Fruit fly (Drosophila melanogaster) whole organism, embryonic: Measurements from ENCODE around the gene CG16710.
A peak's percentile ranks its signal among the peaks of the same experiment; 100 is the strongest.

ENCODE experiments used
- Adf1 ChIP-seq: fragments of 200-800 bp; sonication (Bioruptor generic); IDR thresholded peaks from 2 replicates; pipeline ENCODE4 v1.3.6; 2022; ENCODE audit warnings: missing biosample characterization, missing genetic modification characterization
- Antp ChIP-seq: fragments of 200-800 bp; sonication (Bioruptor generic); optimal IDR thresholded peaks from 3 replicates; lab custom pipeline; 2016; ENCODE audit warnings: missing biosample characterization, missing genetic modification characterization
- Awh ChIP-seq: fragments of 200-800 bp; sonication (Bioruptor generic); IDR thresholded peaks from 2 replicates; pipeline ENCODE4, ENCODE4 v1.3.6; 2022; ENCODE audit warnings: missing biosample characterization, missing genetic modification characterization
- C15 ChIP-seq: fragments of 200-800 bp; sonication (Bioruptor generic); IDR thresholded peaks from 3 replicates; pipeline ENCODE4 v1.3.6; 2022; ENCODE audit warnings: missing biosample characterization, missing genetic modification characterization
- CG10654 ChIP-seq: fragments of 200-800 bp; sonication (Bioruptor generic); optimal IDR thresholded peaks from 2 replicates; lab custom pipeline; 2016; ENCODE audit warnings: missing biosample characterization, missing genetic modification characterization
- CG12071 ChIP-seq: fragments of 200-800 bp; sonication (Bioruptor generic); optimal IDR thresholded peaks from 3 replicates; lab custom pipeline; 2018; ENCODE audit warnings: missing biosample characterization, mild to moderate bottlenecking, missing genetic modification characterization
- CG12104 ChIP-seq: fragments of 200-800 bp; sonication (Bioruptor generic); optimal IDR thresholded peaks from 3 replicates; lab custom pipeline; 2016; ENCODE audit warnings: missing biosample characterization, missing genetic modification characterization
- CG14965 ChIP-seq: fragments of 200-800 bp; sonication (Bioruptor generic); optimal IDR thresholded peaks from 2 replicates; lab custom pipeline; 2016; ENCODE audit warnings: missing biosample characterization, missing genetic modification characterization, borderline replicate concordance
- CG15011 ChIP-seq: fragments of 200-800 bp; sonication (Bioruptor generic); optimal IDR thresholded peaks from 3 replicates; lab custom pipeline; 2018; ENCODE audit warnings: missing biosample characterization, mild to moderate bottlenecking, missing genetic modification characterization
- CG1647 ChIP-seq: fragments of 200-800 bp; sonication (Bioruptor generic); optimal IDR thresholded peaks from 3 replicates; lab custom pipeline; 2016; ENCODE audit warnings: missing biosample characterization, missing genetic modification characterization
- CG16815 ChIP-seq: fragments of 200-800 bp; sonication (Bioruptor generic); optimal IDR thresholded peaks from 3 replicates; lab custom pipeline; 2017; ENCODE audit warnings: missing biosample characterization, mild to moderate bottlenecking, missing genetic modification characterization
- CG17802 ChIP-seq: fragments of 200-800 bp; sonication (Bioruptor generic); optimal IDR thresholded peaks from 2 replicates; lab custom pipeline; 2018; ENCODE audit warnings: missing biosample characterization, mild to moderate bottlenecking, missing genetic modification characterization, moderate library complexity
- CG2116 ChIP-seq: fragments of 200-800 bp; sonication (Bioruptor generic); optimal IDR thresholded peaks from 3 replicates; lab custom pipeline; 2018; ENCODE audit warnings: missing biosample characterization, mild to moderate bottlenecking, missing genetic modification characterization
- CG30403 ChIP-seq: fragments of 200-800 bp; sonication (Bioruptor generic); optimal IDR thresholded peaks from 3 replicates; lab custom pipeline; 2016; ENCODE audit warnings: missing biosample characterization, missing genetic modification characterization
- CG31441 ChIP-seq: fragments of 200-800 bp; sonication (Bioruptor generic); IDR thresholded peaks from 2 replicates; pipeline ENCODE4 v1.3.6; 2022; ENCODE audit warnings: missing biosample characterization, missing genetic modification characterization
- CG32772 ChIP-seq: fragments of 200-800 bp; sonication (Bioruptor generic); IDR thresholded peaks from 2 replicates; pipeline ENCODE4 v1.3.6; 2022; ENCODE audit warnings: missing biosample characterization, missing genetic modification characterization
- CG33557 ChIP-seq: fragments of 200-800 bp; sonication (Bioruptor generic); optimal IDR thresholded peaks from 2 replicates; lab custom pipeline; 2019; ENCODE audit warnings: missing biosample characterization, mild to moderate bottlenecking, missing genetic modification characterization, moderate library complexity
- CG3838 ChIP-seq: fragments of 200-800 bp; sonication (Bioruptor generic); optimal IDR thresholded peaks from 3 replicates; lab custom pipeline; 2016; ENCODE audit warnings: missing biosample characterization, missing genetic modification characterization
- CG3847 ChIP-seq: fragments of 200-800 bp; sonication (Bioruptor generic); IDR thresholded peaks from 2 replicates; pipeline ENCODE4 v1.3.6; 2022; ENCODE audit warnings: missing biosample characterization, missing genetic modification characterization
- CG4424 ChIP-seq: fragments of 200-800 bp; sonication (Bioruptor generic); optimal IDR thresholded peaks from 3 replicates; lab custom pipeline; 2016; ENCODE audit warnings: missing biosample characterization, missing genetic modification characterization
- CG4820 ChIP-seq: fragments of 200-800 bp; sonication (Bioruptor generic); optimal IDR thresholded peaks from 3 replicates; lab custom pipeline; 2016; ENCODE audit warnings: missing biosample characterization, missing genetic modification characterization
- CG5180 ChIP-seq: fragments of 200-800 bp; sonication (Bioruptor generic); optimal IDR thresholded peaks from 3 replicates; lab custom pipeline; 2017; ENCODE audit warnings: missing biosample characterization, missing genetic modification characterization, mild to moderate bottlenecking, moderate library complexity, missing genetic modification reagents
- CG6654 ChIP-seq: fragments of 200-800 bp; sonication (Bioruptor generic); optimal IDR thresholded peaks from 2 replicates; lab custom pipeline; 2017; ENCODE audit warnings: missing biosample characterization, mild to moderate bottlenecking, missing genetic modification characterization
- CG7271 ChIP-seq: fragments of 200-800 bp; sonication (Bioruptor generic); optimal IDR thresholded peaks from 2 replicates; lab custom pipeline; 2018; ENCODE audit warnings: missing biosample characterization, mild to moderate bottlenecking, missing genetic modification characterization, moderate library complexity
- CG7928 ChIP-seq: fragments of 200-800 bp; sonication (Bioruptor generic); optimal IDR thresholded peaks from 2 replicates; lab custom pipeline; 2017; ENCODE audit warnings: missing biosample characterization, mild to moderate bottlenecking, missing genetic modification characterization
- Gug ChIP-seq: fragments of 200-800 bp; sonication (Bioruptor generic); IDR thresholded peaks from 4 replicates; pipeline ENCODE4 v1.3.6; 2022; ENCODE audit warnings: missing biosample characterization, missing genetic modification characterization
- Med ChIP-seq: fragments of 200-800 bp; sonication (Bioruptor generic); peaks from one replicate; lab custom pipeline; 2016; ENCODE audit warnings: missing biosample characterization, missing genetic modification characterization, mild to moderate bottlenecking, inconsistent platforms, moderate library complexity
- NK7.1 ChIP-seq: fragments of 200-800 bp; sonication (Bioruptor generic); optimal IDR thresholded peaks from 3 replicates; lab custom pipeline; 2016; ENCODE audit warnings: missing biosample characterization, missing genetic modification characterization
- Rfx ChIP-seq: fragments of 200-800 bp; sonication (Bioruptor generic); IDR thresholded peaks from 2 replicates; pipeline ENCODE4 v1.3.6; 2022; ENCODE audit warnings: missing biosample characterization, missing genetic modification characterization
- Sox100B ChIP-seq: fragments of 200-800 bp; sonication (Bioruptor generic); optimal IDR thresholded peaks from 3 replicates; lab custom pipeline; 2018; ENCODE audit warnings: missing biosample characterization, mild to moderate bottlenecking, missing genetic modification characterization
- Vsx1 ChIP-seq: fragments of 200-800 bp; sonication (Bioruptor generic); optimal IDR thresholded peaks from 2 replicates; lab custom pipeline; 2017; ENCODE audit warnings: missing biosample characterization, mild to moderate bottlenecking, missing genetic modification characterization, missing genetic modification reagents
- amos ChIP-seq: fragments of 200-800 bp; sonication (Bioruptor generic); IDR thresholded peaks from 2 replicates; pipeline ENCODE4 v1.3.6; 2022; ENCODE audit warnings: missing biosample characterization, missing genetic modification characterization; ENCODE audit not compliant: partially characterized antibody
- ato ChIP-seq: fragments of 200-800 bp; sonication (Bioruptor generic); IDR thresholded peaks from 2 replicates; pipeline ENCODE4 v1.3.6; 2022; ENCODE audit warnings: missing biosample characterization, missing genetic modification characterization; ENCODE audit not compliant: partially characterized antibody
- bcd ChIP-seq: fragments of 200-800 bp; sonication (Bioruptor generic); optimal IDR thresholded peaks from 2 replicates; lab custom pipeline; 2017; ENCODE audit warnings: missing biosample characterization, mild to moderate bottlenecking, missing genetic modification characterization
- chif ChIP-seq, 2 experiments: fragments of 200-800 bp; sonication (Bioruptor generic); optimal IDR thresholded peaks; 3 replicates each; lab custom pipeline; 2016; ENCODE audit warnings: missing biosample characterization in 2 of 2, missing genetic modification characterization in 2 of 2
- chn ChIP-seq: fragments of 200-800 bp; sonication (Bioruptor generic); optimal IDR thresholded peaks from 2 replicates; lab custom pipeline; 2016; ENCODE audit warnings: missing biosample characterization, missing genetic modification characterization
- crc ChIP-seq: fragments of 200-800 bp; sonication (Bioruptor generic); optimal IDR thresholded peaks from 2 replicates; lab custom pipeline; 2016; ENCODE audit warnings: missing biosample characterization, missing genetic modification characterization
- da ChIP-seq: fragments of 200-800 bp; sonication (Bioruptor generic); optimal IDR thresholded peaks from 2 replicates; lab custom pipeline; 2016; ENCODE audit warnings: missing biosample characterization, missing genetic modification characterization
- dysf ChIP-seq: fragments of 200-800 bp; sonication (Bioruptor generic); IDR thresholded peaks from 3 replicates; pipeline ENCODE4 v1.3.6; 2022; ENCODE audit warnings: missing biosample characterization, missing genetic modification characterization
- gcm2 ChIP-seq: fragments of 200-800 bp; sonication (Bioruptor generic); optimal IDR thresholded peaks from 2 replicates; lab custom pipeline; 2016; ENCODE audit warnings: missing biosample characterization, missing genetic modification characterization
- h ChIP-seq: fragments of >200 bp; optimal IDR thresholded peaks from 2 replicates; lab custom pipeline; 2017
- her ChIP-seq: fragments of 200-800 bp; sonication (Bioruptor generic); optimal IDR thresholded peaks from 2 replicates; lab custom pipeline; 2016; ENCODE audit warnings: missing biosample characterization, missing genetic modification characterization
- hkb ChIP-seq, 2 experiments: fragments of 200-800 bp in 1 of 2; fragments of >200 bp in 1 of 2; sonication (Bioruptor generic) in 1 of 2; IDR thresholded peaks in 1 of 2; optimal IDR thresholded peaks in 1 of 2; 2 replicates each; pipeline versions ENCODE4 v1.3.6 to Lab custom; 2017 to 2022; ENCODE audit warnings: missing biosample characterization in 1 of 2, missing genetic modification characterization in 1 of 2
- jigr1 ChIP-seq: fragments of 200-800 bp; sonication (Bioruptor generic); IDR thresholded peaks from 3 replicates; pipeline ENCODE4 v1.3.6; 2022; ENCODE audit warnings: missing biosample characterization, missing genetic modification characterization
- knrl ChIP-seq: fragments of 200-800 bp; sonication (Bioruptor generic); IDR thresholded peaks from 3 replicates; pipeline ENCODE4 v1.3.6; 2022; ENCODE audit warnings: missing biosample characterization, missing genetic modification characterization; ENCODE audit not compliant: partially characterized antibody
- mirr ChIP-seq: fragments of 200-800 bp; sonication (Bioruptor generic); optimal IDR thresholded peaks from 3 replicates; lab custom pipeline; 2018; ENCODE audit warnings: missing biosample characterization, mild to moderate bottlenecking, missing genetic modification characterization
- onecut ChIP-seq: fragments of 200-800 bp; sonication (Bioruptor generic); IDR thresholded peaks from 2 replicates; pipeline ENCODE4 v1.3.6; 2022; ENCODE audit warnings: missing biosample characterization, missing genetic modification characterization
- sens-2 ChIP-seq: fragments of 200-800 bp; sonication (Bioruptor generic); IDR thresholded peaks from 2 replicates; pipeline ENCODE4 v1.3.6; 2022; ENCODE audit warnings: missing biosample characterization, missing genetic modification characterization
- seq ChIP-seq: fragments of 200-800 bp; sonication (Bioruptor generic); IDR thresholded peaks from 2 replicates; pipeline ENCODE4 v1.3.6; 2022; ENCODE audit warnings: missing biosample characterization, missing genetic modification characterization
- shn ChIP-seq: fragments of 200-800 bp; sonication (Bioruptor generic); optimal IDR thresholded peaks from 3 replicates; lab custom pipeline; 2016; ENCODE audit warnings: missing biosample characterization, missing genetic modification characterization
- slou ChIP-seq: fragments of 200-800 bp; sonication (Bioruptor generic); optimal IDR thresholded peaks from 3 replicates; lab custom pipeline; 2016; ENCODE audit warnings: missing biosample characterization, missing genetic modification characterization
- sob ChIP-seq: fragments of 200-800 bp; sonication (Bioruptor generic); IDR thresholded peaks from 2 replicates; pipeline ENCODE4 v1.3.6; 2022; ENCODE audit warnings: missing biosample characterization, missing genetic modification characterization

Gene CG16710

DNA sequence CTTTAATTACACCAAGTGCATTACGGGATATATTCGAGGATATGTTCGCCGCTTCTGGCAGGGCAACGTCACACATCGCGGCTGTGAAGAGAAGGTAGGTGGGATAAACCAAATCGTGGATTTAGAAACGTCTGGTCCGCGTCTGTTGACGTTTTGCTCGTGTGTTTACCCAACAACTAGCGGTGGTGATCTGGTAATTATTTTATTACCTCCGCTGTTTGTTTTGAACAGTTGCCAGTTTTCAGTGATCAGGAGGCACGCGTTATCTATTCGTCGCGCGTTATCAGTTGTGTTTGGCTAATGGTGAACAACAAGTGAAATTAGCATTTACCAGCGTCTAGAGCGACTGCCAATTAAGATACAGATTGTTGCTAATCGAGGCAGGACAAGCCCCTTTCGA is 46.8 kb downstream of the CG16710 start (continued):
- TF ChIP-seq seq (GFP tag; lab: Robert Waterston, UW) (no peak), h (no peak), CG4820 (GFP tag; lab: Kevin White, UChicago) (no peak), CG7271 (tag; lab: Kevin White, UChicago) (no peak), knrl (GFP tag; lab: Robert Waterston, UW) (no peak), Awh (no peak; the same call in 1 of the 2 replicates), C15 (GFP tag; lab: Robert Waterston, UW) (no peak), Rfx (GFP tag; lab: Robert Waterston, UW) (peak; percentile 48; the same call in 1 of the 2 replicates), dysf (GFP tag; lab: Robert Waterston, UW) (no peak), CG4424 (GFP tag; lab: Kevin White, UChicago) (no peak), Sox100B (no peak), CG30403 (GFP tag; lab: Kevin White, UChicago) (no peak), CG5180 (GFP tag; lab: Kevin White, UChicago) (peak; percentile 3), onecut (GFP tag; lab: Robert Waterston, UW) (peak; percentile 21), CG33557 (no peak), shn (GFP tag; lab: Kevin White, UChicago) (no peak), NK7.1 (no peak), CG15011 (GFP tag; lab: Kevin White, UChicago) (peak; percentile 24), slou (GFP tag; lab: Kevin White, UChicago) (no peak), hkb (optimal IDR thresholded peaks at IDR 0.05; lab: Kevin White, UChicago) (no peak), hkb (GFP tag; IDR thresholded peaks at IDR 0.05; lab: Robert Waterston, UW) (peak; percentile 54; the same call in 1 of the 2 replicates), CG2116 (GFP tag; lab: Kevin White, UChicago) (peak; percentile 2), sob (peak; percentile 61; the same call in 1 of the 2 replicates), Antp (no peak), CG14965 (GFP tag; lab: Kevin White, UChicago) (no peak), CG12071 (GFP tag; lab: Kevin White, UChicago) (peak; percentile 79), Gug (GFP tag; lab: Robert Waterston, UW) (no peak), CG3838 (GFP tag; lab: Kevin White, UChicago) (no peak), Med (GFP tag; lab: Kevin White, UChicago) (peak; percentile 87), mirr (GFP tag; lab: Kevin White, UChicago) (peak; percentile 89), amos (no peak), Vsx1 (GFP tag; lab: Kevin White, UChicago) (peak; percentile 41), chn (GFP tag; lab: Kevin White, UChicago) (no peak), gcm2 (GFP tag; lab: Kevin White, UChicago) (no peak), Adf1 (no peak), CG12104 (GFP tag; lab: Kevin White, UChicago) (no peak), ato (GFP tag; lab: Robert Waterston, UW) (no peak), CG32772 (GFP tag; lab: Robert Waterston, UW) (no peak), bcd (GFP tag; lab: Kevin White, UChicago) (peak; percentile 12), CG31441 (GFP tag; lab: Robert Waterston, UW) (no peak), CG10654 (no peak), CG16815 (GFP tag; lab: Kevin White, UChicago) (no peak), jigr1 (GFP tag; lab: Robert Waterston, UW) (no peak), CG1647 (GFP tag; lab: Kevin White, UChicago) (no peak), crc (no peak), her (GFP tag; lab: Kevin White, UChicago) (peak; percentile 16), sens-2 (GFP tag; lab: Robert Waterston, UW) (no peak), CG6654 (GFP tag; lab: Kevin White, UChicago) (no peak), CG17802 (no peak), da (GFP tag; lab: Kevin White, UChicago) (no peak), CG7928 (GFP tag; lab: Kevin White, UChicago) (no peak), CG3847 (GFP tag; lab: Robert Waterston, UW) (no peak), chif (GFP tag; optimal IDR thresholded peaks at IDR 0.05; lab: Kevin White, UChicago) (no peak)
